Fruit fly (Drosophila melanogaster): Measurements from ENCODE around the gene Cpr67B.

Cpr67B gene

DNA sequence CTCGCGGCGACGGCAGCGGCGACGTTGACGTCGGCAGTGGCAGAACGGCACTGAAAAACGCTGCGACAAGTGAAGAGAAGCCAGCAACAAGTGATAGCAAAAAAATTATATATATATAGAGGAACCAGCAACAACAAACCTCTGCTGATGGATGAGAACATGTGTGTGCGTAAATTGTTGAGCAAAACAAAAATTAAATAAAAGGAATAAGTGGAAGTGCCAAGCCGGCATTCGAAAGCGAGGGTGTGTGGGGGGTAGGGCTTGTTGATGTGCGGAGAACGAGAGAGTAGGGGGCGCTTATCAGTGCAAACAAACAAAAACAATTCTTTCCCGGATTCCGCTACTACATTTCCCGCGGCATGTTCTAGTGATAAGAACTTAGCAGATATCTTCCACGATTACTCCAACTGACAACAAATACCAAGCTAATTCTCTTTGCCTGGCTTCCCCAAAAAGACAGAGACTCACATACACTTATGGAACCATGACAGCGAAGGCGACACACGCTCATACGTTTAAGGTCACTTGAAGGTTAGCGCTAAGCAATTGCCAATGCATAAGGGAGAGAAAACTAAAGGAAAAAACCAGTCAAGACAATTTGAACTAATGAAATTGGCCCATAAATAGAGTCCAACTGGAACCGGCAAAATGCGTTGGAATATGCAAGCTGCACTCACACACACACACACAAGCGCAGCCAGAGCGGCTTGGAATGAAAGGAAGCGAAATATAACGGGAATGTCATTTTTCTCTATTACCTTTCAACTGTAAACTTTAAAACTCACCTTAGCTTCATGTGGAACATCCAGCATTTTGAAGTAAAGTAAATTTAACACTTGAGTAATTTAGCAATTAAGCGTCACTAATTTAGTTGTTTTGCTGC is 46.5 kb upstream of the Cpr67B start (continued):
- TF ChIP-seq ac (GFP tag; optimal IDR thresholded peaks at IDR 0.05) (no peak), CG9609 (GFP tag; optimal IDR thresholded peaks at IDR 0.05) (no peak), CG8924 (tag; optimal IDR thresholded peaks at IDR 0.05) (peak; percentile 5), usp (GFP tag; optimal IDR thresholded peaks at IDR 0.05) (no peak), Atf3 (GFP tag; optimal IDR thresholded peaks at IDR 0.05) (no peak), CG13123 (GFP tag; optimal IDR thresholded peaks at IDR 0.05) (no peak), CG11456 (GFP tag; IDR thresholded peaks at IDR 0.05) (no peak), gsb-n (tag; optimal IDR thresholded peaks at IDR 0.05) (no peak), CG18476 (GFP tag; optimal IDR thresholded peaks at IDR 0.05) (no peak), CG17802 (tag; optimal IDR thresholded peaks at IDR 0.05) (no peak), sens (GFP tag) (no peak), emc (GFP tag; optimal IDR thresholded peaks at IDR 0.05) (no peak), otp (GFP tag; IDR thresholded peaks at IDR 0.05) (no peak), btn (GFP tag; optimal IDR thresholded peaks at IDR 0.05) (no peak), CG10147 (GFP tag; optimal IDR thresholded peaks at IDR 0.05) (no peak), CG6175 (GFP tag; IDR thresholded peaks at IDR 0.05) (no peak), bcd (GFP tag; optimal IDR thresholded peaks at IDR 0.05) (no peak), Dip3 (GFP tag; optimal IDR thresholded peaks at IDR 0.05) (no peak), CG7839 (tag; optimal IDR thresholded peaks at IDR 0.05) (no peak), cwo (GFP tag; optimal IDR thresholded peaks at IDR 0.05) (peak; percentile 21), yki (optimal IDR thresholded peaks at IDR 0.05) (no peak), CG17912 (GFP tag; optimal IDR thresholded peaks at IDR 0.05) (no peak), fd96Cb (tag; optimal IDR thresholded peaks at IDR 0.05) (no peak), jigr1 (GFP tag; IDR thresholded peaks at IDR 0.05) (no peak), dmrt11E (tag; optimal IDR thresholded peaks at IDR 0.05) (no peak), sob (GFP tag; IDR thresholded peaks at IDR 0.05) (no peak), CG10462 (GFP tag; optimal IDR thresholded peaks at IDR 0.05) (no peak), CG34224 (GFP tag; IDR thresholded peaks at IDR 0.05; ENCODE audit: partially characterized antibody) (no peak), CG4424 (GFP tag; optimal IDR thresholded peaks at IDR 0.05) (no peak), CG11247 (GFP tag; IDR thresholded peaks at IDR 0.05) (no peak), CG30020 (tag; optimal IDR thresholded peaks at IDR 0.05) (no peak), stc (GFP tag; IDR thresholded peaks at IDR 0.05) (0 out of 2 replicates have a peak, but pooled peaks have one; percentile 19), CG2120 (GFP tag; optimal IDR thresholded peaks at IDR 0.05) (no peak), tgo (GFP tag; IDR thresholded peaks at IDR 0.05) (no peak), CG4820 (GFP tag; optimal IDR thresholded peaks at IDR 0.05) (no peak), ab (GFP tag; optimal IDR thresholded peaks at IDR 0.05) (no peak), run (tag; optimal IDR thresholded peaks at IDR 0.05) (no peak), CG8478 (optimal IDR thresholded peaks at IDR 0.05) (no peak), CG1603 (tag; optimal IDR thresholded peaks at IDR 0.05) (no peak), Elba2 (GFP tag; optimal IDR thresholded peaks at IDR 0.05) (peak; percentile 43), Dll (GFP tag; IDR thresholded peaks at IDR 0.05; ENCODE audit: partially characterized antibody) (0 out of 4 replicates have a peak, but pooled peaks have one; percentile 23), CG14667 (GFP tag; IDR thresholded peaks at IDR 0.05) (no peak), mirr (GFP tag; optimal IDR thresholded peaks at IDR 0.05) (peak; percentile 26), CG34376 (GFP tag; optimal IDR thresholded peaks at IDR 0.05) (peak; percentile 58), sd (tag; optimal IDR thresholded peaks at IDR 0.05) (peak; percentile 87), TFAM (GFP tag; optimal IDR thresholded peaks at IDR 0.05) (no peak), kay (GFP tag; optimal IDR thresholded peaks at IDR 0.05) (no peak), ATbp (GFP tag; optimal IDR thresholded peaks at IDR 0.05) (no peak), sqz (GFP tag; optimal IDR thresholded peaks at IDR 0.05) (peak; percentile 6), HLHmδ (GFP tag; optimal IDR thresholded peaks at IDR 0.05) (no peak), abd-A (tag; optimal IDR thresholded peaks at IDR 0.05) (no peak)
